Fruit fly (Drosophila melanogaster): ENCODE measurements around the gene spi.

The spi gene

dm6 chr2L:19537779-19538456, 39.2 kb downstream of the spi start, which contains the start of gene CG13082:
CG13082 (plus strand) TSS chr2L:19538425.
- TF ChIP-seq noc (tag; optimal IDR thresholded peaks at IDR 0.05), result peak; percentile 68

dm6 chr2L:19535234-19535633, 41.9 kb downstream of the spi start, which contains the start of gene CG31697:
CG31697 (plus strand) TSS chr2L:19535448.
- TF ChIP-seq noc (tag; optimal IDR thresholded peaks at IDR 0.05), result no peak

dm6 chr2L:19533247-19533646, 43.9 kb downstream of the spi start, which contains the start of gene CG33116:
CG33116 (plus strand) TSS chr2L:19533479.
- TF ChIP-seq noc (tag; optimal IDR thresholded peaks at IDR 0.05), result peak; percentile 74

dm6 chr2L:19530092-19530491, 47.0 kb downstream of the spi start, which contains the start of gene CG10165:
CG10165 (minus strand) TSS chr2L:19530305.
- TF ChIP-seq noc (tag; optimal IDR thresholded peaks at IDR 0.05), result no peak

- TF ChIP-seq noc (tag; optimal IDR thresholded peaks at IDR 0.05), result peak; percentile 100
These were observed 48.8 kb downstream of the spi start for dm6 chr2L:19528308-19528707.

- no peak for TF ChIP-seq noc (tag; optimal IDR thresholded peaks at IDR 0.05)
These were observed 50.3 kb downstream of the spi start for dm6 chr2L:19526844-19527243.

dm6 chr2L:19526316-19526715, 50.8 kb downstream of the spi start, which contains the start of the genes Dpm1 and CG10137:
Dpm1 (minus strand) TSS chr2L:19526368.
CG10137 (plus strand) TSS chr2L:19526686.
- TF ChIP-seq noc (tag; optimal IDR thresholded peaks at IDR 0.05), result no peak

- TF ChIP-seq noc (tag; optimal IDR thresholded peaks at IDR 0.05), result no peak
These were observed 57.5 kb downstream of the spi start for dm6 chr2L:19519611-19520010.

dm6 chr2L:19518636-19519086, 58.5 kb downstream of the spi start, which contains the start of gene CG10132:
CG10132 (plus strand) TSS chr2L:19518824.
- TF ChIP-seq noc (tag; optimal IDR thresholded peaks at IDR 0.05), result no peak

Data from whole organism, larva.